Fruit fly (Drosophila melanogaster): ENCODE measurements around the gene Atac1.
A peak's percentile ranks its signal among the peaks of the same experiment; 100 is the strongest.

The Atac1 gene

DNA sequence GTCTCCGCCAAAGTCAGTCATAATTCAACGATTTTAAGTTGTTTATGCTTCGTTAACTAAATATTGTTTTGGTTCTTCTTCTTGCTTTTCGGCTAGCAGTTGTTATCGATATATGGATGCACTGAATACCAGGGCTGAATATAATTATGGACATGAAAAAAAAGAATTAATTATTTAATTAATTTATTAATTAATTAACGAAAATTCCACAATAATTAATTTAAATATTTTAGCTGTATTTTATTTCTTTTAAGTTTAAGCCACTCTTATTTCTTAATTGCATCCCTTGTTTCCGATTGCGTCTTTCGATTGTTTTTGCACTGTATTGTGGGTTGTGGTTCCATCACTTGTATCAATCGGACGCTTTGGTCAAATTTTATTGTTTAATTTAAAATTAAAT is 10.0 kb downstream of the Atac1 start, which contains the start of the genes Gas41 and SA1 (continued):
- no peak for TF ChIP-seq Lim3 (GFP tag; IDR thresholded peaks at IDR 0.05)
- TF ChIP-seq CG17568 (GFP tag; optimal IDR thresholded peaks at IDR 0.05), result no peak
- no peak for TF ChIP-seq pb (GFP tag; optimal IDR thresholded peaks at IDR 0.05)
- TF ChIP-seq fd102C (GFP tag; optimal IDR thresholded peaks at IDR 0.05), result peak; percentile 81
- TF ChIP-seq da (GFP tag; optimal IDR thresholded peaks at IDR 0.05), result no peak
- no peak for TF ChIP-seq Hr39 (optimal IDR thresholded peaks at IDR 0.05)
- TF ChIP-seq wek (GFP tag; optimal IDR thresholded peaks at IDR 0.05), result no peak
- TF ChIP-seq CG8388 (GFP tag; optimal IDR thresholded peaks at IDR 0.05), result peak; percentile 93
- peak; percentile 62 for TF ChIP-seq CG10543 (GFP tag; optimal IDR thresholded peaks at IDR 0.05)
- peak; percentile 88 for TF ChIP-seq Fer1 (GFP tag; optimal IDR thresholded peaks at IDR 0.05)
- peak; percentile 89 for TF ChIP-seq Ssrp (tag; optimal IDR thresholded peaks at IDR 0.05)
- TF ChIP-seq CrebB (tag; optimal IDR thresholded peaks at IDR 0.05), result peak; percentile 79
- TF ChIP-seq CG12219 (GFP tag; optimal IDR thresholded peaks at IDR 0.05), result peak; percentile 69
- peak; percentile 26 for TF ChIP-seq CG17912 (GFP tag; optimal IDR thresholded peaks at IDR 0.05)
- TF ChIP-seq Rfx (GFP tag; IDR thresholded peaks at IDR 0.05), result no peak
- no peak for TF ChIP-seq dysf (GFP tag; IDR thresholded peaks at IDR 0.05)
- peak; percentile 8 for TF ChIP-seq CG31365 (tag; optimal IDR thresholded peaks at IDR 0.05)
- TF ChIP-seq CG2712 (tag; optimal IDR thresholded peaks at IDR 0.05), result peak; percentile 96
- peak; percentile 46 for TF ChIP-seq tx (GFP tag; optimal IDR thresholded peaks at IDR 0.05)
- 0 out of 3 replicates have a peak, but pooled peaks have one; percentile 25 for TF ChIP-seq CG7963 (GFP tag; IDR thresholded peaks at IDR 0.05; ENCODE audit: partially characterized antibody)
- TF ChIP-seq C15 (GFP tag; IDR thresholded peaks at IDR 0.05), result peak; percentile 65; the same call in 1 of the 3 replicates
- peak; percentile 85 for TF ChIP-seq nerfin-1 (tag; optimal IDR thresholded peaks at IDR 0.05)
- no peak for TF ChIP-seq Hr78 (GFP tag; optimal IDR thresholded peaks at IDR 0.05)
- peak; percentile 89 for TF ChIP-seq CG4424 (GFP tag; optimal IDR thresholded peaks at IDR 0.05)
- peak; percentile 48 for TF ChIP-seq pnt (GFP tag; optimal IDR thresholded peaks at IDR 0.05)
- no peak for TF ChIP-seq Stat92E (GFP tag; optimal IDR thresholded peaks at IDR 0.05)
- TF ChIP-seq CG14710 (tag; optimal IDR thresholded peaks at IDR 0.05), result peak; percentile 96
- peak; percentile 82 for TF ChIP-seq CG11093 (GFP tag; IDR thresholded peaks at IDR 0.05)
- TF ChIP-seq Trl (optimal IDR thresholded peaks at IDR 0.05), result no peak
- peak; percentile 7 for TF ChIP-seq Trl (GFP tag; optimal IDR thresholded peaks at IDR 0.05)
- peak; percentile 92 for TF ChIP-seq CG18262 (tag; optimal IDR thresholded peaks at IDR 0.05)
- no peak for TF ChIP-seq Doc2 (GFP tag; IDR thresholded peaks at IDR 0.05)
- TF ChIP-seq CG17359 (tag; optimal IDR thresholded peaks at IDR 0.05), result peak; percentile 93
- TF ChIP-seq Ptx1 (GFP tag; IDR thresholded peaks at IDR 0.05), result no peak
- no peak for TF ChIP-seq CG16779 (GFP tag; IDR thresholded peaks at IDR 0.05)
- TF ChIP-seq HLH4C (GFP tag; IDR thresholded peaks at IDR 0.05; ENCODE audit: partially characterized antibody), result peak; percentile 70
- TF ChIP-seq rib (GFP tag; IDR thresholded peaks at IDR 0.05), result no peak
- peak; percentile 24 for TF ChIP-seq nmo (GFP tag; optimal IDR thresholded peaks at IDR 0.05)
- TF ChIP-seq CG2199 (GFP tag; IDR thresholded peaks at IDR 0.05), result peak; percentile 69; the same call in 2 of the 3 replicates
- peak; percentile 52 for TF ChIP-seq CG4707 (GFP tag; optimal IDR thresholded peaks at IDR 0.05)
- peak in 1 of 2 experiments; percentile 22 for TF ChIP-seq bsh (GFP tag; optimal IDR thresholded peaks at IDR 0.05)
- peak; percentile 97 for TF ChIP-seq CG17829 (tag; optimal IDR thresholded peaks at IDR 0.05)
- no peak for TF ChIP-seq CG10959 (GFP tag; IDR thresholded peaks at IDR 0.05)
- TF ChIP-seq jigr1 (GFP tag; IDR thresholded peaks at IDR 0.05), result peak; percentile 28; the same call in 1 of the 3 replicates
- peak; percentile 42 for TF ChIP-seq Dp (GFP tag; optimal IDR thresholded peaks at IDR 0.05)
- peak; percentile 33 for TF ChIP-seq ewg (GFP tag; optimal IDR thresholded peaks at IDR 0.05)
- peak; percentile 97 for TF ChIP-seq gem (tag; optimal IDR thresholded peaks at IDR 0.05)
- TF ChIP-seq ftz-f1 (GFP tag; optimal IDR thresholded peaks at IDR 0.05), result no peak
- peak; percentile 86 for TF ChIP-seq Drgx (GFP tag; IDR thresholded peaks at IDR 0.05)
- TF ChIP-seq ro (GFP tag; IDR thresholded peaks at IDR 0.05), result no peak
- peak; percentile 62; the same call in 1 of the 2 replicates for TF ChIP-seq dan (GFP tag; IDR thresholded peaks at IDR 0.05)
